Worm (Caenorhabditis elegans): ENCODE measurements around the gene zhp-4.

zhp-4 gene

DNA sequence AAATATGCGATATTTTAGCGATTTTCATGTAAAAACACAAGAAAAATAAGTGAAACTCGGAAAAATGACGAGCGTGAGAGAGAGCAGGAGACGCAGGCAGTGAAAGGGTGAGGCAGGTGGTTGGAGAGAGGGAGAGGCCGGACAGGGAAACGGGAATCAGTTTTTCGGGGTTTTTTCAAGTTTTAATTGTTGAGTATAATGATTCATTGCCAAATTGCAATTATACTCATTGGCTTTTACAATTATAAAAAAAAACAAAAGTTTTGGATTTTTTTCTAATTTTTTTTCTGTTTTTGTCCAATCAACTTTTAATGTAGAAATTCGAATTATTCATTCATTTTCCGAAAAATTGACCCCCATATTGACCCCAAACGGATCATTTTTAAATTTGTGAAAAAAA, 19.0 kb downstream of the zhp-4 start, which contains the start of gene nhr-95:
Gene nhr-95 (minus strand): TSS at position 101 of the 400 bp plus-strand sequence.
- peak; percentile 31 for TF ChIP-seq drap-1 (GFP tag; optimal IDR thresholded peaks at IDR 0.05)
- no peak for TF ChIP-seq pha-4 (tag; optimal IDR thresholded peaks at IDR 0.05)

DNA sequence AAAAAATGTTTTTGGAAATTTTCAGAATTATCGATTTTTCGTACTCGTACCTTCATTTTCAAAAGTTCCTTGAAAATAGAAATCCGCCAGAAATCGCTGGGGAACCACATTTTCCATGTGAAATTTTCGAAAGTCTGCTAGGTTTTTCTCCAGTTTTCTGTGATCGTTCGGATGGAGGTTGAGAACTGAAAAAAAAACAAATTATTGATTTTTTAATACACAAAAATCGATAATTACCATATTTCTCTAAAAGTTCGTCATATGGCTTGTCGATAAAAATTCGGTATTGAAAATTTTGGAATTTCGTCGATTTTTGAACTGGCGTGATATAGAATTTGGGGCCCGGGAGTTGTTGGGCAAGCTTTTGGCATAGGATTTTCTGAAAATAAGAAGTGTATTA, 24.8 kb downstream of the zhp-4 start:
- TF ChIP-seq blmp-1 (tag; optimal IDR thresholded peaks at IDR 0.05) (no peak), ztf-11 (tag; optimal IDR thresholded peaks at IDR 0.05) (no peak), unc-39 (tag; optimal IDR thresholded peaks at IDR 0.05) (no peak), unc-120 (tag; optimal IDR thresholded peaks at IDR 0.05; ENCODE audit: poor library complexity, severe bottlenecking) (no peak), mep-1 (tag; optimal IDR thresholded peaks at IDR 0.05) (no peak), sem-2 (GFP tag; optimal IDR thresholded peaks at IDR 0.05) (no peak), tbx-8 (GFP tag; optimal IDR thresholded peaks at IDR 0.05) (no peak), zip-8 (tag; optimal IDR thresholded peaks at IDR 0.05) (no peak), M03D4.4 (tag; optimal IDR thresholded peaks at IDR 0.05) (no peak), ceh-83 (GFP tag; optimal IDR thresholded peaks at IDR 0.05) (no peak), lin-32 (GFP tag; optimal IDR thresholded peaks at IDR 0.05) (no peak), elt-1 (tag; optimal IDR thresholded peaks at IDR 0.05; ENCODE audit: borderline replicate concordance, insufficient read depth) (no peak), flh-1 (GFP tag; optimal IDR thresholded peaks at IDR 0.05) (no peak), hlh-1 (tag; optimal IDR thresholded peaks at IDR 0.05) (no peak), sptf-1 (tag; optimal IDR thresholded peaks at IDR 0.05) (no peak), lsy-2 (tag; optimal IDR thresholded peaks at IDR 0.05) (no peak)

DNA sequence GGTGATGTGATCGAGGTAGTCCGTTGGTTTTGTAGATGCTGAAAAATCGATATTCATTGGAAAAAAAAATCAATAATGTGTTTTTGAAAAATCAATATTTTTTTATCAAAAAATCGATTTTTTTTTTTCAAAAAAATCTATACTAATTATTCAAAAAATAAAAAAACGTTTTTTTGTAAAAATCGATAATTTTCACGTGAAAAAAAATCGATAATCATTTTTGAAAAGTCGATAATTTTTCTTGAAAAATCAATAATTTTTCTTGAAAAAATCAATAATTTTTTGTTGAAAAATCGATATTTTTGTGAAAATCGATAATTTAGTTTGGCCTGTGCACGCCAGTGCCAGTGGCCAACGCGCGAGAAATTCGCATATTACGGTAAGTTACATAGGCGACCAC, 28.4 kb downstream of the zhp-4 start:
- TF ChIP-seq nhr-12 (tag; optimal IDR thresholded peaks at IDR 0.05) (no peak), ceh-39 (tag; optimal IDR thresholded peaks at IDR 0.05) (no peak), lin-32 (GFP tag; optimal IDR thresholded peaks at IDR 0.05) (no peak), cnd-1 (tag; optimal IDR thresholded peaks at IDR 0.05) (no peak), zip-8 (tag; optimal IDR thresholded peaks at IDR 0.05) (no peak), sptf-1 (tag; optimal IDR thresholded peaks at IDR 0.05) (no peak), drap-1 (GFP tag; optimal IDR thresholded peaks at IDR 0.05) (no peak), ces-1 (GFP tag; optimal IDR thresholded peaks at IDR 0.05) (no peak), nhr-2 (tag; optimal IDR thresholded peaks at IDR 0.05) (no peak), unc-62 (GFP tag; optimal IDR thresholded peaks at IDR 0.05) (no peak)

DNA sequence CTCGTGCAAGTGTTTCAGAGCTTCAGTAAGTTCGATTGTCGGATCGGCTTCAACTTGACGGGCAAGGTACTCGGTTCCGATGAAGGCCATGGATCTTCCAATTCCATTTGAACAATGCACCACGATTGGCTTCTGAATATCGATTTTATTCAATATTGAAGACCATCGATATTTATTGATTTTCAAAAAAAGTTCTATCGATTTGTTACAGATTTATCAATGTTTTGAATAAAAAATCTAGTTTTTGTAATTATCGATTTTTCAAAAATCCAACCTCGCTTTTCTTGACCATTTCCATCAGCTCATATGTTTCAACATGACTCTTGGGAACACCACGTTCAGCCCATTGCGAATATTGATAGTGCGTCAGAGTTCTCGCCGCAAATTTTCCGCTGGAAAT, 32.7 kb downstream of the zhp-4 start:
- no peak for TF ChIP-seq mls-2 (tag; optimal IDR thresholded peaks at IDR 0.05)
- TF ChIP-seq pha-4 (tag; optimal IDR thresholded peaks at IDR 0.05) = no peak
- no peak for TF ChIP-seq ham-2 (GFP tag; optimal IDR thresholded peaks at IDR 0.05)
- TF ChIP-seq nhr-237 (tag; optimal IDR thresholded peaks at IDR 0.05) = no peak
- no peak for TF ChIP-seq lin-13 (tag; optimal IDR thresholded peaks at IDR 0.05)
- no peak for TF ChIP-seq ceh-39 (tag; optimal IDR thresholded peaks at IDR 0.05)
- no peak for TF ChIP-seq unc-39 (tag; optimal IDR thresholded peaks at IDR 0.05)
- TF ChIP-seq drap-1 (GFP tag; optimal IDR thresholded peaks at IDR 0.05) = no peak
- TF ChIP-seq elt-3 (tag; optimal IDR thresholded peaks at IDR 0.05) = no peak
- no peak for TF ChIP-seq nhr-2 (tag; optimal IDR thresholded peaks at IDR 0.05)
- TF ChIP-seq unc-120 (tag; optimal IDR thresholded peaks at IDR 0.05; ENCODE audit: poor library complexity, severe bottlenecking) = no peak
- no peak for TF ChIP-seq tbx-8 (GFP tag; optimal IDR thresholded peaks at IDR 0.05)
- TF ChIP-seq M03D4.4 (tag; optimal IDR thresholded peaks at IDR 0.05) = no peak
- TF ChIP-seq zip-8 (tag; optimal IDR thresholded peaks at IDR 0.05) = no peak
- TF ChIP-seq unc-62 (GFP tag; optimal IDR thresholded peaks at IDR 0.05) = no peak
- TF ChIP-seq mab-5 (tag; optimal IDR thresholded peaks at IDR 0.05) = no peak
- no peak for TF ChIP-seq hlh-1 (tag; optimal IDR thresholded peaks at IDR 0.05)
- TF ChIP-seq cnd-1 (tag; optimal IDR thresholded peaks at IDR 0.05) = no peak
- no peak for TF ChIP-seq bed-3 (GFP tag; optimal IDR thresholded peaks at IDR 0.05)
- no peak for TF ChIP-seq ceh-83 (GFP tag; optimal IDR thresholded peaks at IDR 0.05)

DNA sequence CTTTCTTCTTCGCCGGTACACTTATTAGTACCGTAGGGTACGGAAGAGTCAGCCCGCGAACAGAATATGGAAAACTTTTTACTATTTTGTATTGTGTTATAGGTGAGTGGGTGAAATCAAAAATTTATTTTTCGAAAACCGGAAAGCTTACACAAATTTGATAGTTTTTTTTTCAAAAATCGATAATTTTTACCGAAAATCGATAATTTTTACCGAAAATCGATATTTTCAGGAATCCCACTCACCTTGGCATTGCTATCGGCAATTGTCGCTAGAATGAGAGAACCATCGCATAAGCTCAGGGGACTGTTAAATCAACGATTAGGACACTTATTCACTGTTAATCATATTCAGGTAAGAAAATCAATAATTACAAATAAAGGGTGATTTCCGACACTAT, 38.3 kb downstream of the zhp-4 start:
- TF ChIP-seq lin-32 (GFP tag; optimal IDR thresholded peaks at IDR 0.05) = no peak
- no peak for TF ChIP-seq zip-8 (tag; optimal IDR thresholded peaks at IDR 0.05)
- TF ChIP-seq ceh-43 (GFP tag; optimal IDR thresholded peaks at IDR 0.05) = no peak
- TF ChIP-seq nhr-28 (tag; optimal IDR thresholded peaks at IDR 0.05) = no peak
- no peak for TF ChIP-seq unc-62 (GFP tag; optimal IDR thresholded peaks at IDR 0.05)
- no peak for TF ChIP-seq ztf-11 (tag; optimal IDR thresholded peaks at IDR 0.05)
- TF ChIP-seq M03D4.4 (tag; optimal IDR thresholded peaks at IDR 0.05) = no peak
- no peak for TF ChIP-seq sem-2 (GFP tag; optimal IDR thresholded peaks at IDR 0.05)
- no peak for TF ChIP-seq nhr-76 (tag; optimal IDR thresholded peaks at IDR 0.05)
- TF ChIP-seq nhr-2 (tag; optimal IDR thresholded peaks at IDR 0.05) = no peak
- TF ChIP-seq mab-5 (tag; optimal IDR thresholded peaks at IDR 0.05) = no peak
- no peak for TF ChIP-seq lsy-2 (tag; optimal IDR thresholded peaks at IDR 0.05)
- TF ChIP-seq ceh-83 (GFP tag; optimal IDR thresholded peaks at IDR 0.05) = no peak
- no peak for TF ChIP-seq sptf-1 (tag; optimal IDR thresholded peaks at IDR 0.05)
- no peak for TF ChIP-seq elt-3 (tag; optimal IDR thresholded peaks at IDR 0.05)
- TF ChIP-seq elt-1 (tag; optimal IDR thresholded peaks at IDR 0.05; ENCODE audit: borderline replicate concordance, insufficient read depth) = no peak

Measured in whole organism, mixed stage, embryonic.